Worm (Caenorhabditis elegans) whole organism, L1 larva: ENCODE data around the gene C44B11.1.

ENCODE experiments used
- dpl-1 ChIP-seq, 3 experiments: fragments of 150-350 bp in 2 of 3; sonication (generic microtip) in 1 of 3; optimal IDR thresholded peaks; 2 replicates each; lab custom pipeline; 2014 to 2017; ENCODE audit warnings: missing biosample characterization in 3 of 3, missing genetic modification characterization in 3 of 3, missing genetic modification reagents in 3 of 3
- egl-13 ChIP-seq: sonication (generic microtip); optimal IDR thresholded peaks from 2 replicates; lab custom pipeline; 2016; ENCODE audit warnings: missing genotype, missing genetic modification reagents, missing genetic modification characterization, missing compliant biosample characterization
- grh-1 ChIP-seq: fragments of 200-800 bp; sonication (Bioruptor generic); IDR thresholded peaks from 2 replicates; pipeline ENCODE4 v1.3.6; 2022; ENCODE audit warnings: missing genetic modification reagents, missing genetic modification characterization, missing compliant biosample characterization
- nhr-11 ChIP-seq: fragments of 150-350 bp; optimal IDR thresholded peaks from 2 replicates; lab custom pipeline; 2014; ENCODE audit warnings: missing biosample characterization, missing genetic modification characterization
- nhr-28 ChIP-seq: fragments of 150-350 bp; optimal IDR thresholded peaks from 2 replicates; lab custom pipeline; 2014; ENCODE audit warnings: missing biosample characterization, missing genetic modification characterization
- skn-1 ChIP-seq: fragments of 150-350 bp; optimal IDR thresholded peaks from 2 replicates; lab custom pipeline; 2014; ENCODE audit warnings: missing biosample characterization, missing genetic modification characterization

- TF ChIP-seq dpl-1 (GFP tag; optimal IDR thresholded peaks at IDR 0.05; lab: Kevin White, UChicago) (no peak), nhr-11 (tag; lab: Kevin White, UChicago) (no peak), grh-1 (no peak), skn-1 (no peak), nhr-28 (no peak), egl-13 (tag; lab: Kevin White, UChicago) (no peak)
Measured at ce11 chrIII:3112616-3113015, 42.5 kb upstream of the C44B11.1 start.
